Fruit fly (Drosophila melanogaster): ENCODE results near the gene Cyp28d1.

The Cyp28d1 gene

DNA sequence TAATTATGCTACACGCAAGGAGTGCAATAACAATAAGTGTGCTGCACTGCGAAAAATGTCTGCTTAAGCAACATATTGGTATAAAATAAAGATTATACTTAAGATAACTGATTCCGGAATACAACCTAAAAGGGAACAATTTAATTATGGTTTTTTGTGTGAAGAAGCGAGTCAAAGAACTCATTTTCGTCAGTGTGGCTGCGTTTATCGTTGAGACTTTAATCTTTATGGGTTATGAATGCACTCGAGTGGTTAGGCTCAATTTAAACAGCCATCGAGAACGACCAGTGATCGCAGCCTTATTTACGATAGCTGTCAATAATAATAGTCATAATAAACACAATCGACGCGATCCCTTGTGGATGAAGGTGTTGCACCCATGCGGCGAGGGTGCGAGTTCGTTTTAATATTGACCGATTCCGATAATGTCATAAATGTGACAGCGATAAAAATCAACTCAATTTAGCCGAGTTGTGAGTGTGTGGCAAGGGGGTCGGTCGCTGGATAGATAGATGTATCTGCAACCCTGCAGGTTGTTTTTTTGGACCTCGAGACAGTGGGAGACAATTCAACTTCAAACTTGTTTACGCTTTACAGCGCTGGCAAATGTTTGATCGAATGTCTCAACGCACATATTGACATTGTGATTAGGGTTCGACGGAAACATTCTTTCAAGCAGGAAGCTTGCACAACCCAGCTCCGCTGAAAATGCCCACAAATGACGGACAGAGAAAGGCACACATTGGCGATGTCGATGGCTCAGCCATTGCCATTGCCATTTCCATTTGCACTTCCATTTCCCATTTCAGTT is 46.0 kb downstream of the Cyp28d1 start (continued):
- TF ChIP-seq CG1602 (GFP tag; optimal IDR thresholded peaks at IDR 0.05), result peak; percentile 20
- TF ChIP-seq fd102C (GFP tag; optimal IDR thresholded peaks at IDR 0.05), result peak; percentile 79
- no peak for TF ChIP-seq Six4 (GFP tag; optimal IDR thresholded peaks at IDR 0.05)
- no peak for TF ChIP-seq shn (GFP tag; optimal IDR thresholded peaks at IDR 0.05)
- TF ChIP-seq CG14667 (GFP tag; IDR thresholded peaks at IDR 0.05), result no peak
- TF ChIP-seq CG1832 (GFP tag; optimal IDR thresholded peaks at IDR 0.05), result no peak
- no peak for TF ChIP-seq Dfd (GFP tag; optimal IDR thresholded peaks at IDR 0.05)
- no peak for TF ChIP-seq D (optimal IDR thresholded peaks at IDR 0.05)
- peak; percentile 61 for TF ChIP-seq D (GFP tag; optimal IDR thresholded peaks at IDR 0.05)
- peak; percentile 79 for TF ChIP-seq corto (GFP tag; optimal IDR thresholded peaks at IDR 0.05)
- peak; percentile 21 for TF ChIP-seq CG33213 (GFP tag; optimal IDR thresholded peaks at IDR 0.05)
- TF ChIP-seq psq (GFP tag; optimal IDR thresholded peaks at IDR 0.05), result no peak
- peak; percentile 37 for TF ChIP-seq CG10267 (tag; optimal IDR thresholded peaks at IDR 0.05)
- TF ChIP-seq tna (GFP tag; IDR thresholded peaks at IDR 0.05; ENCODE audit: partially characterized antibody), result no peak
- TF ChIP-seq sc (optimal IDR thresholded peaks at IDR 0.05), result no peak
- peak; percentile 60 for TF ChIP-seq sc (GFP tag; optimal IDR thresholded peaks at IDR 0.05)
- TF ChIP-seq CG10147 (GFP tag; optimal IDR thresholded peaks at IDR 0.05), result no peak
- TF ChIP-seq mirr (GFP tag; optimal IDR thresholded peaks at IDR 0.05), result no peak
- TF ChIP-seq Abd-B (GFP tag; optimal IDR thresholded peaks at IDR 0.05), result peak; percentile 38
- TF ChIP-seq nmo (GFP tag; optimal IDR thresholded peaks at IDR 0.05), result peak; percentile 37
- no peak for TF ChIP-seq pita (GFP tag; optimal IDR thresholded peaks at IDR 0.05)
- no peak for TF ChIP-seq CG8765 (GFP tag; IDR thresholded peaks at IDR 0.05)
- TF ChIP-seq CG17385 (GFP tag; optimal IDR thresholded peaks at IDR 0.05), result peak; percentile 11
- TF ChIP-seq PHDP (tag; optimal IDR thresholded peaks at IDR 0.05), result peak; percentile 13
- peak; percentile 17 for TF ChIP-seq grau (tag; optimal IDR thresholded peaks at IDR 0.05)
- no peak for TF ChIP-seq vfl (GFP tag; optimal IDR thresholded peaks at IDR 0.05)
- no peak for TF ChIP-seq ERR (GFP tag; optimal IDR thresholded peaks at IDR 0.05)
- TF ChIP-seq CG2889 (GFP tag; IDR thresholded peaks at IDR 0.05), result no peak
- TF ChIP-seq CG15601 (tag; optimal IDR thresholded peaks at IDR 0.05), result peak; percentile 62
- no peak for TF ChIP-seq CG16779 (GFP tag; IDR thresholded peaks at IDR 0.05)
- no peak for TF ChIP-seq Meics (GFP tag; optimal IDR thresholded peaks at IDR 0.05)
- 0 out of 2 replicates have a peak, but pooled peaks have one; percentile 46 for TF ChIP-seq CG4360 (GFP tag; IDR thresholded peaks at IDR 0.05)
- TF ChIP-seq ssp (GFP tag; IDR thresholded peaks at IDR 0.05), result no peak
- TF ChIP-seq mld (GFP tag; IDR thresholded peaks at IDR 0.05; ENCODE audit: partially characterized antibody), result no peak
- no peak for TF ChIP-seq CG31388 (GFP tag; optimal IDR thresholded peaks at IDR 0.05)
- no peak for TF ChIP-seq Hand (GFP tag; optimal IDR thresholded peaks at IDR 0.05)
- TF ChIP-seq cwo (GFP tag; optimal IDR thresholded peaks at IDR 0.05), result no peak
- peak; percentile 3 for TF ChIP-seq slp2 (GFP tag; optimal IDR thresholded peaks at IDR 0.05)
- TF ChIP-seq CG9215 (GFP tag; IDR thresholded peaks at IDR 0.05), result no peak
- TF ChIP-seq CG10274 (GFP tag; optimal IDR thresholded peaks at IDR 0.05), result no peak
- TF ChIP-seq scrt (GFP tag; optimal IDR thresholded peaks at IDR 0.05), result no peak
- no peak for TF ChIP-seq h (optimal IDR thresholded peaks at IDR 0.05)
- TF ChIP-seq sima (GFP tag; optimal IDR thresholded peaks at IDR 0.05), result no peak
- no peak for TF ChIP-seq Tbp (GFP tag; optimal IDR thresholded peaks at IDR 0.05)
- TF ChIP-seq CG2678 (tag; optimal IDR thresholded peaks at IDR 0.05), result peak; percentile 34
- no peak for TF ChIP-seq CG14965 (GFP tag; optimal IDR thresholded peaks at IDR 0.05; ENCODE audit: borderline replicate concordance)
- TF ChIP-seq kni (GFP tag; optimal IDR thresholded peaks at IDR 0.05), result peak; percentile 86
- TF ChIP-seq CG4282 (GFP tag; optimal IDR thresholded peaks at IDR 0.05), result no peak
- peak; percentile 35 for TF ChIP-seq Nf-YB (GFP tag; optimal IDR thresholded peaks at IDR 0.05)
- TF ChIP-seq ken (GFP tag; IDR thresholded peaks at IDR 0.05), result 0 out of 3 replicates have a peak, but pooled peaks have one; percentile 38

Measured in whole organism, embryonic.